Fruit fly (Drosophila melanogaster): ENCODE measurements around the gene CG7382.

dm6 chr2L:5489757-5490359, 29.8 kb downstream of the CG7382 start:
- TF ChIP-seq Hr78 (GFP tag; optimal IDR thresholded peaks at IDR 0.05): no peak
- no peak for TF ChIP-seq CrebA (GFP tag; optimal IDR thresholded peaks at IDR 0.05; ENCODE audit: borderline replicate concordance)
- no peak for TF ChIP-seq sv (GFP tag; optimal IDR thresholded peaks at IDR 0.05)
- TF ChIP-seq lola (GFP tag; optimal IDR thresholded peaks at IDR 0.05): no peak
- no peak for TF ChIP-seq Mio (GFP tag; optimal IDR thresholded peaks at IDR 0.05)
- no peak for TF ChIP-seq h (GFP tag; optimal IDR thresholded peaks at IDR 0.05)
- no peak for TF ChIP-seq Jra (GFP tag; optimal IDR thresholded peaks at IDR 0.05)
- TF ChIP-seq HLH106 (tag; optimal IDR thresholded peaks at IDR 0.05): no peak
- no peak for TF ChIP-seq psq (GFP tag; optimal IDR thresholded peaks at IDR 0.05)
- TF ChIP-seq Dfd (GFP tag; optimal IDR thresholded peaks at IDR 0.05): no peak
- no peak for TF ChIP-seq fru (GFP tag; optimal IDR thresholded peaks at IDR 0.05)
- TF ChIP-seq usp (GFP tag; optimal IDR thresholded peaks at IDR 0.05): no peak
- TF ChIP-seq br (GFP tag; optimal IDR thresholded peaks at IDR 0.05): no peak
- no peak for TF ChIP-seq pan (optimal IDR thresholded peaks at IDR 0.05)

Measured in whole organism, wandering third instar larva.